Fruit fly (Drosophila melanogaster) whole organism, larva: Measurements from ENCODE around the gene CG42505.

Source experiments
- noc ChIP-seq: fragments of 200-800 bp; sonication (Bioruptor generic); optimal IDR thresholded peaks from 3 replicates; lab custom pipeline; 2019; ENCODE audit warnings: missing biosample characterization, mild to moderate bottlenecking, missing genetic modification characterization, moderate library complexity

CG42505 gene

DNA sequence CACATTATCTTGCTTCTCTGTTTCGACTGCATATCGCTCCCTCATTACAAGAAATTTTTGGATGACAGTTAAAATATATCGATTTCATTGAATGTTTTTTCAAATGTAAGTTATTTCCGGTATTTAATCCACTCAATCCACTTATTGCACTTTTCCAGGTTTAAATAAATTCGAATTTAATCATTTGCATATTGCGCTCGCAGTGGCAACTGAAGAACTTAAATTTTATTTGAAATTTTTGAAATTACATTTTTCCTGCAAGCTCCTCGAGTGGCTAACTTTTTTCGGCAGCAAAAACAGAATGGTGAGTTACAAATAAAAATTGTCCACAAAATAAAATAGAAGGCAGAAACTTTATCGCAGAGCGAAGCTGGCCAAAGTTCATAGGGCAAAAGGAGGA, at the start of gene CG42505, which contains the start of the genes CG31358 and CG42504:
TSS of gene CG42505 (minus strand) at position 101 of the 400 bp plus-strand sequence.
TSS of gene CG31358 (minus strand) at position 101 of the 400 bp plus-strand sequence.
TSS of gene CG42504 (minus strand) at position 101 of the 400 bp plus-strand sequence.
- no peak for TF ChIP-seq noc

DNA sequence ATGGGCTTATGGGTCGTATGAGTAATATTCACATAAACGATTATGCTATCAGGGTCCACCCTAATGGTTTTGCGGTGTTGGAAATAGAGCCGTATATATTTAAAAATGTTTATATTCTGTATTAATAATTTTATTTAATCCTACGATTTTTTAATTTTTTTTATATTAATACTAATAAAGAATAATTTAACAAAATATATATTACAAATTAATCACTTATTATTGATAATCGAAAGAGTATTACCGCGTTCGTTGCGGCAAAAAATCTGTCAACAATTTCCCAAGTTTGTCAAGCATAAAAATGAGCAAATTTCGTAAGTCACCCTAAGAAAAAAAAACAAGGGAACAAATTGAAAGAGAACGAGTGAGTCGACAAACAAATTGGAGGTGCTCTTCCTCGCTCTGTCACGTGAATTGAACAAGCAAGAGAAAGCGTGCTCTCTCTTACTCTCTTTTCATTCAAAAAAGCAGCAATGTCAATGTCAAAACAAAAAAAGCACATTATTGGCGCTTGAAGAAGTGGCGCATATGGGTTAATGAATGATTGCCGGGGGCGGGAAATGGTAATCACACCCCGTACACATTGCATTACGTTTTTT, 48.9 kb upstream of the CG42505 start:
- no peak for TF ChIP-seq noc

DNA sequence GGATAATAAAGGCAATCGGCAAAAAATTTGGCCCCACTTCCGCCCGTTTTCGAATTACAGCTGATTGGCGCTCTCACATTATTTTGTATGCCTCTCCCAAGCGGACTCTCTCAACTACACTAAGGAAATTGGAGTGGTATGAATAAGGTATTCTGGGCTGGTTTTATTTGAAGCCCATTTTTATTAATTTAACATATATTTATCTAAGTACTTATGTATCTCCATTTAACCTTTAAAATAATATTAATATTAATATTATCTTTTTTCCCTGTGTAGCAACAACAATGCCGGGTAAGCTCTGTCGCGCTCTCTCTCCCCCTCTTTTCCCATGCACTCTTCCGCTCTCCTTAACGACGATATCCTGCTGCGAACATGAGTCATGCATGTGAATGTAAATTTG, 47.4 kb upstream of the CG42505 start:
- TF ChIP-seq noc, result peak; percentile 47

DNA sequence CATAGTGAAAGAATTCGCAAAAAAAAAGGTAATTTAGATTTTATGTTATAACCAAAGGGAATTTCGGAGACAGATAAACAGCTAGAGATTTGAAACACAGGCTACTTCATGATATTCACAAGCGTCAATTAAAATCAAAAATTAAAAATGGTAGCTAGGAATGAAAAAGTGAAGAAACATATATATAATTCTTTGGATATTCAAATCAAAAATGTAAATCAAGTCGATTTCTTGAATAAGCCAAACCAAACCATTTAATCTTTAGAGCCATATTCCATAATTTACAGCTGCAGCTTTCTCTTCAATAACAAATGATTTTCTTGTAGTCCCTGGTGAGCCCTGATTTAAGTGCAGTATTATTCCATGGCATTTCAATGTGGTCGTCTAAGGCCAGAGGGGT, 31.3 kb upstream of the CG42505 start, which contains the start of gene CG14740:
TSS of gene CG14740 (minus strand) at position 101 of the 400 bp plus-strand sequence.
- TF ChIP-seq noc, result no peak

DNA sequence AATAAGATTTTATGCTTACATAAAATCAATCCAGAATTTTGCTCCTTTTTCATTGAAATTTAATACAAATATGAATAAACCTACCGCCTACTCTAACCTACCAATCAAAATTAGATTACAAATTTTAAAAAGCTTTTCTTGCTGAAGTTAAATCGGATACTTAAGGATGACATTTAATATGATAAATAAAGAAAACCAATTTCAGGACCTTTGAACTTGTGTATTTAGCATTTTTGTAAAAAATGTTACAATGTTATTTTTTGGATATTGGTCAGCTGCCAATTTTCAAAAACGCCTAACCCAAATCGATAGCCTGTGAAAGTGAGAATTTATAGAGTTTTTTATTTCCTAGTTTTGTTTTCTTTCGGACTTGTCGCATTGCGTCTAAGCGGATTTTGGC, 17.6 kb upstream of the CG42505 start, which contains the start of gene CG14739:
TSS of gene CG14739 (minus strand) at position 101 of the 400 bp plus-strand sequence.
- TF ChIP-seq noc, result no peak

DNA sequence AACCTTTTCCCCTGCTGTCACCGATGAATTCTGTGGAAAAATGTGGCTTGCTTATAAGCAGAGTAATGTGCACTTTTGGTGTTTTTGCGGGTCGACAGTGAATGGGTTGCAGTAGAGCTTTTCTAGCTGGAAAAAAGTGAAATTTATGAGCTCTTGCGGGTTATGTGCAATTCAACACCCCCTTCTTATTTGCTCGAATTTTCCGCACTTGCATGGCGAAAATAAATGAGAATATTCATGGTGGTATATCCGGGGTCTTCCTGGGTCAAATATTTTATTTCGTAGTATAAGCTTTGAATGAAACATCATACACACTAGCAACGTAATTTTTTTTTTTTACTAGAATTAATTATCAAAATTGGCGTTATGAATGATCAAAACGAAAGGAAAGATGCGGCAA, 8.7 kb upstream of the CG42505 start, which contains the start of gene CG14736:
TSS of gene CG14736 (plus strand) at position 301 of the 400 bp plus-strand sequence.
- no peak for TF ChIP-seq noc

DNA sequence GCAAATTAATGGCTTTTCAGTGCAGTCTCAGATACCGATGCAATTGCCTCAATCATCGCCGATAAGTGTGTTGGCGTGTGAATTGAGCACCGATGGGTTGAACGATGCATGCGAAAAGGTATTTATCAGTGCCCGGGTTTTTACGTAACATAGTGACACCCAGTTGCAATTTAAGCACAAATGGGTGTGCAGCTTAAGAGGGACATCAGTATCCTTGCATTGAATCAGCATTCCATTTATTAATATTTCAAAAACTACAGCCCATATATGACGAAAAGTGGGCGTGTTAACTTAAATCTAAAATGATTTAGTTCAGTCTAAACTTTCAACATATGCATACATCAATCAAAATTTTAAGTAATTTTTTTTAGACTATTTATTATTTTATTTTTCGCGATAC, 1.3 kb upstream of the CG42505 start, which contains the start of gene ssp5:
TSS of gene ssp5 (plus strand) at position 301 of the 400 bp plus-strand sequence.
- no peak for TF ChIP-seq noc

DNA sequence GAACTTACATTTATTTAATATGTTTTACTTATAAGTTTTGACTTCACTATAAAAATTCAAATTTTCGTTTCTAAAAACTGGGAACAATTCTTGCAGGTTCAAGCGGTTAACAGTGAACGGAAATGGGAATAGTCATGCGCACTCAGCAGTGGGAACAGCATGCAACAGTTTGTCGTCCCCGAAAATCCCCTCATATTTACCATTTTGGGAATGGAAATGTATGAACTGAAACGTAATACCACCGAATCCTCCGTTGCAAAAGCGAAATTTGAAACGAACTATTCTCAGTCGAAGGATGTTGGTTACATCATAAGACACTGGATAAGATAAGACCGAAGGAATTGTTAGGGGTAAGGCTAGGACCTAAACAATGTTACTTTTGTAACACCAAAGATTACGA, 10.6 kb downstream of the CG42505 start:
- no peak for TF ChIP-seq noc

DNA sequence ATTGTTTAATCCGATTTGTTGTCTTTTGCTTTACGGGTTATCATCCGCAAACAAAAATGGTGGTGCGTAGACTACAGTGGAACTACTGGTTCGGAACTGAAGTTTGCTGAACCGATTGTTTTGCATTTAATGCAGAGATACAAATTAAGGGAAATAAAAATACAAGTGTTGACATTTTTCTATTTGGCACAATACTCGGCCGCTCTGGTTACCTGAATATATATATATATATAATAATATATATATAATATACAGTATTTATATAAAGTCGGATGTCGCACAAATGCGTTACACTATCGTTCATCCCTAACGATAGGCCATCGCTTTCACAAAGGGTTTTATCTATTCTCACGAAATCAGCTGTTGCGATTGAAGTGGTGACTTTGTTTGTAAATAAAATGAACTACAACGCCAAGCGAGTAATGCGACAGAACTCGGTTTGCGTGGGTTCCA, 14.7 kb downstream of the CG42505 start, which contains the start of the genes DCAF12 and Spt3:
TSS of gene DCAF12 (minus strand) at position 204 of the 453 bp plus-strand sequence.
TSS of gene Spt3 (plus strand) at position 329 of the 453 bp plus-strand sequence.
- no peak for TF ChIP-seq noc

DNA sequence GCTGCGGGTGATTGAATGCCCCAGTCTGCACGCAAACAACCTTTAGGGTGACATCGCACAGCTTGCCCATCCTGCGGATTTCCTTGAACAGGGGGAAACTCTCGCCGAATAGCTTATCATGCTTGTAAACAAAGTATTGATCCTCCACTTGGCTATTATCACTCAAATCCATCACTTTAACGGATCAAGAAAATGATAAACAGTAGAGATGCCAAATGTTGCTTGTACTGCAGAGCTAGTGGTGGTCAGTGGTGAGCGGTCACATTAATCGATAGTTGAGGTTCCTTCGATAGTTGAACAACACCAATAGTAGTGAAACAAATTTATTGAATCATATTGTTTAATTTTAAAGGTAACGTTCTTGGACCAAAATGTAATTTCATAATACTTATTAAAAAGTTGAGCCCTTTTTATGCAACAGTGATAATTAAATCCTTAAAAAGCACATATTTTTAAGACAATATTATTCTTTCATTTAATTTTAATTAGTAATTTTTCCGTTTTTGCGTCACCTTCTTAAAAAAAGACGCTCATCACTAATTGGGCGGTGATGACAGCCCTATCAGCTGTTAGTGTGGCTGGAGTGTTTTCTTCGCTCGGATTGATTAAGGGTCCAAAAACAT, 21.2 kb downstream of the CG42505 start, which contains the start of the genes KLHL18 and GCC185:
TSS of gene KLHL18 (minus strand) at position 233 of the 623 bp plus-strand sequence.
TSS of gene GCC185 (plus strand) at position 571 of the 623 bp plus-strand sequence.
- TF ChIP-seq noc, result peak; percentile 83

DNA sequence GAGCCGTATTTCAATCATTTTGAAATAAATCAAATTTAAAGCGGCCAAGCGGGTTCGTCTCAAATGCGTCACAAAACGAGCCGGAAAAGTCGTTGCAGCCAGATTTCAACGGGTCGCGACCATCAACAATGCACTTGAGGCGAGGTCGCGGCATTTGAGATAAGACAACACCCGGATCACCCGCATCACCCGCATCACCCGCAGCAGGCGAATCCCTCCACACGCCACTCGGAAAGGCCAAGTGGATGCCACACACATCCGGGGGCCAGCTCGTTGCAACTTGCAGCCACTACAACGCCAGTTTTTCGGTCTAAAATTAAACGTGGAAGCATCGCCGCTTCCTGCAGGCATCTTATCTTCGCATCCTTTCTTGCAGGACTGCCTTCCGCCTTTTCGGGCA, 25.1 kb downstream of the CG42505 start:
- no peak for TF ChIP-seq noc

DNA sequence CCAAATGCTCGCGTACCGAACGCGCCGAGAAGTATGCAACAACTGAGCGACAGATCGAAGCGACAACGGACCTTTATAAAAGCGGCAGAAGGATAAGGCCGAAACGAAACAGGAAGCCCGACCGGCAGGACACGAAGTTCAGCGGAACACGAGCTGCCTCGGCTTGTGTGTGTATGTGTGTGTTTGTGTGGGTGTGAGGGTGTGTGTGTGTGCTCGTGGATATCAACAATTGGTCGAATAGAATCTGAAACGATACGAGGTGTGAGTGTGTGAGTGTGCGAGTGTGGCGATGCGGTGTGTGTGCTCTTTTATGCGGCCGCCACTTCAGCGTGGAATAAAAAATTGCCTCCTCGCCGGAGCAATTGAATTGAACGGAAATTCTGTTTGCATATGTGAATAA, 26.1 kb downstream of the CG42505 start, which contains the start of gene Tk:
TSS of gene Tk (minus strand) at position 57 of the 400 bp plus-strand sequence.
- no peak for TF ChIP-seq noc

DNA sequence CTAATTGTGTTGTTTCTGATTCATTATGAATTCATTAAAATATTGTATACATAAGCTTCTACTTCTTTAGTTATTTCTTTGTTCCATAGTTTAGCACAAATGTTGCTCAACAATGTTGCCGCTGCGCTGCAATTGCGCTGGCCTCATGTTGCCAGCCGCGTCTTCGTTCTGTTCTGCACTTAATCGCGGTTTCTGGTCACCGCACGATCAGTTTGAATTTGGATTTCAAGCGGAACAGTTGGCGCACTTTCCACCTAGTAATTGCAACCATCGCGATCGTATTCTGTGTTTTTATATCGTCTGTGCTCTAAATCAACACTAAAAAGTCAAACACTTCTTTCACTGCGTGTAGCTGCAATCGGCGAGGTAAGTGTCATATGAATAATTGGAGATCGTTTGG, 32.5 kb downstream of the CG42505 start, which contains the start of gene Ect3:
TSS of gene Ect3 (plus strand) at position 205 of the 400 bp plus-strand sequence.
- TF ChIP-seq noc, result no peak

DNA sequence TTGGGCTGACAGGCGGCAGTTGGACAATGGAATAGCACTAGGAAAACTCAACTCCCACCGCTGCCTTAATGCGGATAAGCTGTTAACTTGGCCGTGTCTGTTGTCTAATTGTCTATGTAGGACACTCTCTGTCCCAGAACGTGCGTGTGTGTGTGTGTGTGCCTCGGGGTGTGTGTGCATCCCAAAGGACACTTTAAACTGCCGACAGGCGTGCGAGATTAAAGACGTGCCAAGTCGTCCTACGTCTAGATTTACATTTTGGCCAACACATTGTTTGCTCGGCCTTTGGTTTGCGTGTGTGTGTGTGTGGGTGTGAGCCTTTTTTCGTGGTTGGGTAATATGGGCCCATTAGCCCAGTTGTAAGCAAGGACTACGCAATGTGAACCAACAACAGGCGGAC, 33.4 kb downstream of the CG42505 start:
- TF ChIP-seq noc, result no peak

DNA sequence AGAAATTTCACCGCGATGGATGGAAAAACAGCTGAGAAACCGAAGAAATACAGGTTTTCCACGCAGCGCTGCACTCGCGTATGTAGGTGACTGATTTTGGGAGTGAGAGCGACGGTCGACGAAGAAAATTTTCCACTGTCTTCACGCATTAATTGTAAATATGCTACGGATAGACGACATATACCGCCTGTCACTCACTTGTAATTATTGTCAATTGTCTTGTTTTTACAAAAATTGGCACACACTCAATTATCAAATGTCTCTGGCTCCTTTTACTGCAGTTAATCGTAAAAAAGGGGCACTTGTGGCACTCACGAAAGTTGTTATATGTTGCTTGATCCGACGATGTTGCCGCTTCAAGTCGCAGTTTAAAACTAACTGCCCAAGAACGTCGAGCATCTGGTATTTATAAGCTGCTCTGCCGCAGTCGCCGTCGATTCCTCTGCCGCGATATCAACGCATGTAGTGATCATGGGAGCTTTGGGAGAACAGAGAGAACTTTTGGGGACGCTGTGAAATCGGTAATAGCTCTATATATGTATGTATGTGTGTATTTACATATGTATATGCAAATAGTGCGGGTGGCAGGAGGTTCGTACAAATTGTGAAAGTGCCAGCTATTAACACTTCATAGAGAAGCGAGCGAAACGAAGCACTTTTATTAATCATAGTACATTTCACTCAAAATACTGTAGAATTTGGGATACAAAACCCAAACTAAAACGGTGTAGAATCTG, 38.5 kb downstream of the CG42505 start, which contains the start of gene mfas:
TSS of gene mfas (minus strand) at position 382 of the 737 bp plus-strand sequence.
- no peak for TF ChIP-seq noc

DNA sequence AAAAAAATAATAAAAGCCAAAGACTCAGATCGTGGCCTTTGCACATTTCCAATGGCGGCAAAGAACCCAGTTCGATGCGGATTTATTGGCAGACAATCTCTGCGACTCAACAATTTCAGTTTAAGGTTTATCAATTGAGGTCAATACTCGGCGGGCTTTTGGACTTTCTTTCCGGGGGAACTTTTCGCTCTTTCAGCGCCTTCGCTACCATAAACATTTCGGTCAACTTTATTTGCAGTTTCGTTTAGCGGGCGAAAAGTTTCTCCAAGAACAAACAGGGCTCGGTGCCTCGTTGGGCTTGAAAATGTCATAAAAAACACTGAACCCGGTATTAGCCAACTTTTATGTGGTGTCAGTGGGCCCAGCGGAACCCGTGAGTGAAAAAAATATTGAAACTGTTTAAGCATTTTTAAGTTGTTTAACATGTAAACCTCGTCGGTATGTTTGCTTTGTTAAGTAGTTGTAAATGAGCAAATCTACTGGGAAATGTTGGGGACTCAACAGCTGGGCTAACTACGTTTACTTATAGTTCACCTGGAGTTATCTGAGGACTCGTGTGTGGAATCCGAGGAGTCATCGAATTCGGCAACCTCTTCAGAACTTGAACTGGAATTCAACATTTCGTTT, 39.9 kb downstream of the CG42505 start:
- TF ChIP-seq noc, result no peak
